1 fruit fly cellular context compared by ENCODE assay signal in genomic region chr3L:16037690-16038332, dm6.
TF ChIP-seq lines count a peak whose summit lies in the region.

No protein-coding gene starts in this region.

TF ChIP-seq in whole organism, embryonic, 481 proteins besides CTCF, POLR2A, EP300 and RAD21 (continued from another document):
- TF ChIP-seq z (GFP tag; IDR thresholded peaks at IDR 0.05; lab: Robert Waterston, UW) (0 out of 3 replicates have a peak, but pooled peaks have one; percentile 47), CG2199 (GFP tag; IDR thresholded peaks at IDR 0.05; lab: Robert Waterston, UW) (no peak), CG7786 (GFP tag; optimal IDR thresholded peaks at IDR 0.05; lab: Kevin White, UChicago) (no peak), tap (tag; optimal IDR thresholded peaks at IDR 0.05; lab: Kevin White, UChicago) (peak; percentile 4), yki (optimal IDR thresholded peaks at IDR 0.05; lab: Kevin White, UChicago) (no peak), disco-r (GFP tag; optimal IDR thresholded peaks at IDR 0.05; lab: Kevin White, UChicago) (no peak), CG9609 (GFP tag; optimal IDR thresholded peaks at IDR 0.05; lab: Kevin White, UChicago) (no peak), Hr39 (optimal IDR thresholded peaks at IDR 0.05; lab: Kevin White, UChicago) (no peak), CG32532 (GFP tag; IDR thresholded peaks at IDR 0.05; lab: Robert Waterston, UW) (0 out of 2 replicates have a peak, but pooled peaks have one; percentile 18), HLH4C (GFP tag; IDR thresholded peaks at IDR 0.05; lab: Robert Waterston, UW; ENCODE audit: partially characterized antibody) (no peak), chm (GFP tag; IDR thresholded peaks at IDR 0.05; lab: Robert Waterston, UW) (0 out of 2 replicates have a peak, but pooled peaks have one; percentile 48), Rfx (GFP tag; IDR thresholded peaks at IDR 0.05; lab: Robert Waterston, UW) (0 out of 2 replicates have a peak, but pooled peaks have one; percentile 16), zf30C (GFP tag; optimal IDR thresholded peaks at IDR 0.05; lab: Kevin White, UChicago) (no peak), lola (GFP tag; optimal IDR thresholded peaks at IDR 0.05; lab: Kevin White, UChicago) (no peak), CG13775 (GFP tag; optimal IDR thresholded peaks at IDR 0.05; lab: Kevin White, UChicago) (no peak), CG11085 (GFP tag; IDR thresholded peaks at IDR 0.05; lab: Robert Waterston, UW) (no peak), odd (GFP tag; optimal IDR thresholded peaks at IDR 0.05; lab: Kevin White, UChicago) (no peak), Spps (tag; optimal IDR thresholded peaks at IDR 0.05; lab: Kevin White, UChicago) (no peak), CG14710 (tag; optimal IDR thresholded peaks at IDR 0.05; lab: Kevin White, UChicago) (no peak), CG5245 (GFP tag; optimal IDR thresholded peaks at IDR 0.05; lab: Kevin White, UChicago) (no peak), vvl (GFP tag; IDR thresholded peaks at IDR 0.05; lab: Robert Waterston, UW) (peak; percentile 86), nom (GFP tag; optimal IDR thresholded peaks at IDR 0.05; lab: Kevin White, UChicago) (peak; percentile 45), stwl (tag; optimal IDR thresholded peaks at IDR 0.05; lab: Kevin White, UChicago) (no peak), pita (GFP tag; optimal IDR thresholded peaks at IDR 0.05; lab: Kevin White, UChicago) (no peak), lbe (GFP tag; optimal IDR thresholded peaks at IDR 0.05; lab: Kevin White, UChicago) (peak; percentile 43), CG17829 (tag; optimal IDR thresholded peaks at IDR 0.05; lab: Kevin White, UChicago) (no peak), CG9932 (GFP tag; IDR thresholded peaks at IDR 0.05; lab: Robert Waterston, UW) (no peak), abd-A (tag; optimal IDR thresholded peaks at IDR 0.05; lab: Kevin White, UChicago) (no peak), Tbp (GFP tag; optimal IDR thresholded peaks at IDR 0.05; lab: Kevin White, UChicago) (no peak), MESR4 (GFP tag; optimal IDR thresholded peaks at IDR 0.05; lab: Kevin White, UChicago) (no peak), bowl (GFP tag; IDR thresholded peaks at IDR 0.05; lab: Robert Waterston, UW) (no peak), schlank (tag; optimal IDR thresholded peaks at IDR 0.05; lab: Kevin White, UChicago) (no peak), nerfin-2 (GFP tag; IDR thresholded peaks at IDR 0.05; lab: Robert Waterston, UW; ENCODE audit: partially characterized antibody) (0 out of 2 replicates have a peak, but pooled peaks have one; percentile 15), E2f2 (GFP tag; IDR thresholded peaks at IDR 0.05; lab: Robert Waterston, UW) (no peak), CG13287 (GFP tag; IDR thresholded peaks at IDR 0.05; lab: Robert Waterston, UW; ENCODE audit: partially characterized antibody) (no peak), CG7357 (GFP tag; IDR thresholded peaks at IDR 0.05; lab: Robert Waterston, UW) (no peak), CG7963 (GFP tag; IDR thresholded peaks at IDR 0.05; lab: Robert Waterston, UW; ENCODE audit: partially characterized antibody) (no peak), Kr (GFP tag; optimal IDR thresholded peaks at IDR 0.05; lab: Kevin White, UChicago) (no peak), CG9727 (GFP tag; optimal IDR thresholded peaks at IDR 0.05; lab: Kevin White, UChicago) (no peak), Myb (GFP tag; optimal IDR thresholded peaks at IDR 0.05; lab: Kevin White, UChicago) (no peak), sens (GFP tag; lab: Kevin White, UChicago) (peak; percentile 70), unpg (GFP tag; optimal IDR thresholded peaks at IDR 0.05; lab: Kevin White, UChicago) (no peak), CG18476 (GFP tag; optimal IDR thresholded peaks at IDR 0.05; lab: Kevin White, UChicago) (no peak), CG12769 (tag; optimal IDR thresholded peaks at IDR 0.05; lab: Kevin White, UChicago) (no peak), gro (GFP tag; optimal IDR thresholded peaks at IDR 0.05; lab: Kevin White, UChicago) (no peak), CG9817 (tag; optimal IDR thresholded peaks at IDR 0.05; lab: Kevin White, UChicago) (no peak), dan (GFP tag; IDR thresholded peaks at IDR 0.05; lab: Robert Waterston, UW) (no peak), pum (GFP tag; optimal IDR thresholded peaks at IDR 0.05; lab: Kevin White, UChicago) (no peak), CG42726 (GFP tag; IDR thresholded peaks at IDR 0.05; lab: Robert Waterston, UW; ENCODE audit: partially characterized antibody) (no peak), CG31224 (GFP tag; IDR thresholded peaks at IDR 0.05; lab: Robert Waterston, UW) (no peak), CG10654 (GFP tag; optimal IDR thresholded peaks at IDR 0.05; lab: Kevin White, UChicago) (no peak), mirr (GFP tag; optimal IDR thresholded peaks at IDR 0.05; lab: Kevin White, UChicago) (no peak), crp (GFP tag; optimal IDR thresholded peaks at IDR 0.05; lab: Kevin White, UChicago) (no peak), peb (GFP tag; IDR thresholded peaks at IDR 0.05; lab: Robert Waterston, UW) (no peak), chinmo (GFP tag; IDR thresholded peaks at IDR 0.05; lab: Robert Waterston, UW; ENCODE audit: partially characterized antibody) (0 out of 4 replicates have a peak, but pooled peaks have one; percentile 33), D19A (tag; optimal IDR thresholded peaks at IDR 0.05; lab: Kevin White, UChicago) (peak; percentile 71), HLH3B (GFP tag; IDR thresholded peaks at IDR 0.05; lab: Robert Waterston, UW) (peak; percentile 4; the same call in 1 of the 2 replicates), insv (GFP tag; optimal IDR thresholded peaks at IDR 0.05; lab: Kevin White, UChicago) (no peak), CG10543 (GFP tag; optimal IDR thresholded peaks at IDR 0.05; lab: Kevin White, UChicago) (no peak), NK7.1 (GFP tag; optimal IDR thresholded peaks at IDR 0.05; lab: Kevin White, UChicago) (no peak), Hmx (GFP tag; optimal IDR thresholded peaks at IDR 0.05; lab: Kevin White, UChicago) (no peak), CG31388 (GFP tag; optimal IDR thresholded peaks at IDR 0.05; lab: Kevin White, UChicago) (no peak), gsb (GFP tag; IDR thresholded peaks at IDR 0.05; lab: Robert Waterston, UW) (no peak), wdn (GFP tag; IDR thresholded peaks at IDR 0.05; lab: Robert Waterston, UW) (no peak), Dfd (GFP tag; optimal IDR thresholded peaks at IDR 0.05; lab: Kevin White, UChicago) (no peak), Hmr (GFP tag; optimal IDR thresholded peaks at IDR 0.05; lab: Kevin White, UChicago) (no peak), Ets65A (GFP tag; lab: Kevin White, UChicago) (no peak), Hand (GFP tag; optimal IDR thresholded peaks at IDR 0.05; lab: Kevin White, UChicago) (no peak), Dp (GFP tag; optimal IDR thresholded peaks at IDR 0.05; lab: Kevin White, UChicago) (no peak), Optix (GFP tag; IDR thresholded peaks at IDR 0.05; lab: Robert Waterston, UW) (no peak), zen2 (GFP tag; IDR thresholded peaks at IDR 0.05; lab: Robert Waterston, UW; ENCODE audit: partially characterized antibody) (no peak), CG8924 (tag; optimal IDR thresholded peaks at IDR 0.05; lab: Kevin White, UChicago) (no peak), CG4282 (GFP tag; optimal IDR thresholded peaks at IDR 0.05; lab: Kevin White, UChicago) (no peak), zfh1 (GFP tag; IDR thresholded peaks at IDR 0.05; lab: Robert Waterston, UW) (peak; percentile 43; the same call in 1 of the 3 replicates), Med (GFP tag; lab: Kevin White, UChicago) (peak; percentile 78), CG18599 (GFP tag; optimal IDR thresholded peaks at IDR 0.05; lab: Kevin White, UChicago) (peak; percentile 9)
